Worm (Caenorhabditis elegans): Measurements from ENCODE around the gene C49G7.12.

C49G7.12 gene

DNA sequence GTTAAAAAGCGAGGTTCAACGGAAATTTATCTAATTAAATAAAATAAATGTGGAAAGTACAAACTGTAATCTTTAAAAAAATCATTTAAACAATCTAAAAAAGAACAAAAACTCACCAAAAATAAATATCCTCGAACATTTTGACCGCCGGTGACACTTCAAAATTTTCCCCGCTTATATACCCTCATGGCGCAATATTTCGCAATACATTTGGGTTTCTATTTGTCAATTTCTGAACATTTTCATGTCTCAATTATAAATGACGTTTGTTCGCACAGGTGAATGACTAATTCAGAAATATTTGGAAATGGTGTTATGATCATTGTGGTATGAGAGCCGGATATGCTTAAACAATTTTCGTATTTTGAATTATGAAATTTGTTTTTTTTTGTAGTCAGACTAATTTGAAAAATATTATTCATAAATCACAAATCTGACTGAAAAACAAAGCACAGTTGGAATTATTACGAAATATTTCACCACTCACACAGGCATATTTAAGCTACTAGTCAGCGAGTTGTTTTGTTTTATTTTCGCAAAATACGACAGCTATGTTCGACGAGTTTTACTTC is 3.7 kb downstream of the C49G7.12 start, which contains the start of the genes C49G7.10 and irg-2:
C49G7.10 (minus strand) TSS at position 169 of the 572 bp plus-strand sequence.
irg-2 (plus strand) TSS at position 329 of the 572 bp plus-strand sequence.
- TF ChIP-seq ets-4 (tag; optimal IDR thresholded peaks at IDR 0.05) (no peak), sdc-2 (tag; optimal IDR thresholded peaks at IDR 0.05) (no peak), ref-2 (tag; optimal IDR thresholded peaks at IDR 0.05) (no peak), pha-2 (tag; optimal IDR thresholded peaks at IDR 0.05) (no peak), hlh-13 (GFP tag; optimal IDR thresholded peaks at IDR 0.05) (no peak), odd-2 (tag; optimal IDR thresholded peaks at IDR 0.05) (no peak), pros-1 (tag; optimal IDR thresholded peaks at IDR 0.05) (no peak), ceh-2 (tag; optimal IDR thresholded peaks at IDR 0.05) (no peak), syd-9 (tag; optimal IDR thresholded peaks at IDR 0.05) (no peak)

ce11 chrV:4043632-4044031 is 5.4 kb downstream of the C49G7.12 start, which contains the start of gene phat-3:
TSS of gene phat-3 (plus strand) at chrV:4043932.
- TF ChIP-seq pros-1 (tag; optimal IDR thresholded peaks at IDR 0.05) (no peak), ceh-2 (tag; optimal IDR thresholded peaks at IDR 0.05) (no peak), ztf-16 (tag; optimal IDR thresholded peaks at IDR 0.05) (no peak), pat-9 (tag; optimal IDR thresholded peaks at IDR 0.05) (no peak), T23F11.4 (GFP tag; optimal IDR thresholded peaks at IDR 0.05) (no peak), ceh-9 (tag; optimal IDR thresholded peaks at IDR 0.05) (no peak), C38D4.7 (GFP tag; optimal IDR thresholded peaks at IDR 0.05) (no peak), unc-3 (GFP tag; conservative IDR thresholded peaks at IDR 0.05) (no peak), unc-3 (tag; optimal IDR thresholded peaks at IDR 0.05) (no peak), F13H6.1 (tag; optimal IDR thresholded peaks at IDR 0.05) (no peak), fax-1 (tag; optimal IDR thresholded peaks at IDR 0.05) (no peak), ref-2 (tag; optimal IDR thresholded peaks at IDR 0.05) (no peak), tbx-2 (tag; optimal IDR thresholded peaks at IDR 0.05) (no peak), unc-55 (GFP tag; optimal IDR thresholded peaks at IDR 0.05) (no peak), ceh-14 (tag; optimal IDR thresholded peaks at IDR 0.05) (no peak), dmd-4 (tag; optimal IDR thresholded peaks at IDR 0.05; ENCODE audit: borderline replicate concordance) (no peak), sox-2 (GFP tag; IDR thresholded peaks at IDR 0.05) (no peak), hlh-6 (tag; optimal IDR thresholded peaks at IDR 0.05) (no peak), elt-2 (tag; optimal IDR thresholded peaks at IDR 0.05) (no peak), sox-4 (tag; optimal IDR thresholded peaks at IDR 0.05) (no peak)

DNA sequence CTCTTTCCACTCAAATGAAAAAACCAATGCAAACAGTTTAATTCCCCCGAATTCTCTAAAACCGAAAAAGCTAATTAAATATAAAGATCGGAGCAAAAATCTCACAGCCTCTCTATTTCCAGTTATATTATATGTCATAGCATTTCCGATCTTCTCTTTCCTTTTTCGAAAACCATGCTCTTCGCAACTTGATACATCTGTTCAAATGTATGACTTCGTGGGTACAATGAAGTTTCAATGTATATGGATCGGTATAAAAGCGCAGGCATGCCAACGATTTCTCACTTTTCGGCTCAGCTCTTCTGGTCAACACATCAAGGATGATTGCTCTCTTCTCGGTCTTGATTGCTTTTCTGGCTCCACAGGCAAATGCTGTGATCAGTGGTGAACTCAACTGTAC is 7.9 kb downstream of the C49G7.12 start, which contains the start of gene phat-7:
phat-7 (plus strand) TSS at position 301 of the 400 bp plus-strand sequence.
- TF ChIP-seq K09A11.1 (tag; optimal IDR thresholded peaks at IDR 0.05; ENCODE audit: insufficient read depth) (no peak), pag-3 (tag; optimal IDR thresholded peaks at IDR 0.05; ENCODE audit: borderline replicate concordance) (no peak), mec-3 (tag; optimal IDR thresholded peaks at IDR 0.05; ENCODE audit: borderline replicate concordance) (no peak), ttx-3 (tag; optimal IDR thresholded peaks at IDR 0.05) (no peak), ceh-34 (tag; optimal IDR thresholded peaks at IDR 0.05) (no peak), gmeb-2 (tag; optimal IDR thresholded peaks at IDR 0.05) (no peak), ets-4 (tag; optimal IDR thresholded peaks at IDR 0.05) (no peak), pqm-1 (tag; optimal IDR thresholded peaks at IDR 0.05) (no peak), unc-3 (GFP tag; conservative IDR thresholded peaks at IDR 0.05) (no peak), unc-3 (tag; optimal IDR thresholded peaks at IDR 0.05) (no peak), pros-1 (tag; optimal IDR thresholded peaks at IDR 0.05) (no peak), pat-9 (tag; optimal IDR thresholded peaks at IDR 0.05) (no peak), ama-1 (optimal IDR thresholded peaks at IDR 0.05) (no peak)

DNA sequence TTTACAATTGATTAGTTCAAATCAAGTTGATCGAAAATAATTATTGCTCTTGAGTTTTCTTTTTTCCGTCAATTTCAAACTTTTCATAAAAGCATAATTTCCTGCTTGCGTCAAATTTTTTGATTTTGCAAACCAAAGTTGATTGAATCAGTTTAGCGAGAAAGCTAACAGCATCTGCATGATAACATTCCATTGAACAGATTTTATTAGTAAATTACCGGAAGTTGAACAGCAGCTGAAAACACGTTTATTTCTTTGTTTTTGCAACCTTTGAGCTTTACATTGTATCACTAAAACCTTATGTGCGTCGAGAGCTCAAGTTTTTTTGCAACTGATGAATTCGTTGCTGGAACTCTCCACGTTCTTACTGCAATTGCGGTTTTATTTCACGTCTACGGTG is 9.3 kb downstream of the C49G7.12 start, which contains the start of gene srh-169:
srh-169 (plus strand) TSS at position 301 of the 400 bp plus-strand sequence.
- TF ChIP-seq sox-2 (GFP tag; IDR thresholded peaks at IDR 0.05) (no peak), ceh-2 (tag; optimal IDR thresholded peaks at IDR 0.05) (no peak), C38D4.7 (GFP tag; optimal IDR thresholded peaks at IDR 0.05) (no peak), dve-1 (tag; optimal IDR thresholded peaks at IDR 0.05) (no peak), elt-4 (tag; optimal IDR thresholded peaks at IDR 0.05) (no peak), ceh-31 (tag; optimal IDR thresholded peaks at IDR 0.05) (no peak)
